Worm (Caenorhabditis elegans) whole organism, late embryonic: ENCODE results near the gene crt-1.

Experiments used
- C38D4.7 ChIP-seq: fragments of 200-800 bp; sonication (Bioruptor generic); optimal IDR thresholded peaks from 2 replicates; lab custom pipeline; 2018; ENCODE audit warnings: mild to moderate bottlenecking, missing genetic modification characterization, moderate library complexity, missing compliant biosample characterization
- Y22D7AL.16 ChIP-seq: sonication (generic microtip); optimal IDR thresholded peaks from 2 replicates; lab custom pipeline; 2016; ENCODE audit warnings: missing genetic modification characterization, missing compliant biosample characterization
- ama-1 ChIP-seq: fragments of 150-350 bp; optimal IDR thresholded peaks from 2 replicates; lab custom pipeline; 2014
- ceh-24 ChIP-seq: sonication (generic microtip); optimal IDR thresholded peaks from 2 replicates; lab custom pipeline; 2016; ENCODE audit warnings: mild to moderate bottlenecking, missing genetic modification characterization, missing compliant biosample characterization
- dve-1 ChIP-seq: sonication (generic microtip); optimal IDR thresholded peaks from 2 replicates; lab custom pipeline; 2017; ENCODE audit warnings: antibody characterized with exemption, mild to moderate bottlenecking, missing genetic modification characterization, missing compliant biosample characterization
- fkh-10 ChIP-seq: fragments of 150-350 bp; optimal IDR thresholded peaks from 2 replicates; lab custom pipeline; 2014; ENCODE audit warnings: missing biosample characterization, missing genetic modification reagents, missing genetic modification characterization
- nhr-232 ChIP-seq: sonication (generic microtip); optimal IDR thresholded peaks from 2 replicates; lab custom pipeline; 2016; ENCODE audit warnings: missing genetic modification characterization, missing compliant biosample characterization
- npax-4 ChIP-seq: sonication (generic microtip); optimal IDR thresholded peaks from 2 replicates; lab custom pipeline; 2016; ENCODE audit warnings: missing genetic modification characterization, missing compliant biosample characterization
- pax-1 ChIP-seq: fragments of 150-350 bp; optimal IDR thresholded peaks from 2 replicates; lab custom pipeline; 2014; ENCODE audit warnings: missing biosample characterization, missing genetic modification characterization
- ref-2 ChIP-seq: sonication (generic microtip); optimal IDR thresholded peaks from 2 replicates; lab custom pipeline; 2016; ENCODE audit warnings: missing genetic modification characterization, missing compliant biosample characterization
- sox-4 ChIP-seq: sonication (generic microtip); optimal IDR thresholded peaks from 2 replicates; lab custom pipeline; 2017; ENCODE audit warnings: mild to moderate bottlenecking, missing genetic modification characterization, inconsistent platforms, missing compliant biosample characterization

ce11 chrV:6107474-6107873, 7.1 kb upstream of the crt-1 start, which contains the start of gene cwf-19L1:
- TF ChIP-seq ama-1 (lab: Kevin White, UChicago), result no peak
- no peak for TF ChIP-seq sox-4 (tag; lab: Kevin White, UChicago)
- TF ChIP-seq C38D4.7, result no peak
- TF ChIP-seq dve-1 (tag; lab: Kevin White, UChicago), result no peak
- TF ChIP-seq npax-4, result no peak
- peak; percentile 29 for TF ChIP-seq ref-2
- no peak for TF ChIP-seq Y22D7AL.16 (tag; lab: Kevin White, UChicago)
- TF ChIP-seq ceh-24, result no peak
- TF ChIP-seq nhr-232 (tag; lab: Kevin White, UChicago), result no peak
- no peak for TF ChIP-seq pax-1 (tag; lab: Kevin White, UChicago)
- no peak for TF ChIP-seq fkh-10
